Fruit fly (Drosophila melanogaster) whole organism, wandering third instar larva: Measurements from ENCODE around the gene CG32112.

Experiments
- Abd-B ChIP-seq: fragments of >200 bp; optimal IDR thresholded peaks from 2 replicates; lab custom pipeline; 2017; ENCODE audit warnings: missing biosample characterization, missing genetic modification characterization
- CG32264 ChIP-seq: fragments of 200-800 bp; sonication (Bioruptor generic); optimal IDR thresholded peaks from 2 replicates; lab custom pipeline; 2016; ENCODE audit warnings: missing biosample characterization, missing genetic modification characterization
- CG9705 ChIP-seq: fragments of 200-800 bp; sonication (Bioruptor generic); optimal IDR thresholded peaks from 2 replicates; lab custom pipeline; 2018; ENCODE audit warnings: missing biosample characterization, mild to moderate bottlenecking, missing genetic modification characterization
- CrebA ChIP-seq: fragments of 200-800 bp; sonication (Bioruptor generic); optimal IDR thresholded peaks from 2 replicates; lab custom pipeline; 2016; ENCODE audit warnings: missing biosample characterization, mild to moderate bottlenecking, missing genetic modification characterization, borderline replicate concordance
- Dfd ChIP-seq: fragments of >200 bp; optimal IDR thresholded peaks from 2 replicates; lab custom pipeline; 2017; ENCODE audit warnings: missing biosample characterization, missing genetic modification characterization
- Dif ChIP-seq: fragments of 200-275, 200-300 bp; sonication (Bioruptor generic); optimal IDR thresholded peaks from 2 replicates; lab custom pipeline; 2018; ENCODE audit warnings: missing biosample characterization, missing genetic modification characterization; ENCODE audit not compliant: partially characterized antibody
- HLH106 ChIP-seq: fragments of 200-800 bp; optimal IDR thresholded peaks from 3 replicates; lab custom pipeline; 2019; ENCODE audit warnings: missing biosample characterization, mild to moderate bottlenecking, missing genetic modification characterization, moderate library complexity
- Hnf4 ChIP-seq: fragments of 200-800 bp; sonication (Bioruptor generic); optimal IDR thresholded peaks from 2 replicates; lab custom pipeline; 2016; ENCODE audit warnings: missing biosample characterization, mild to moderate bottlenecking, missing genetic modification characterization
- Hr78 ChIP-seq: fragments of >200 bp; optimal IDR thresholded peaks from 2 replicates; lab custom pipeline; 2017; ENCODE audit warnings: missing biosample characterization, missing genetic modification characterization
- Hr83 ChIP-seq: fragments of 200-300 bp; sonication (Bioruptor generic); optimal IDR thresholded peaks from 2 replicates; lab custom pipeline; 2016; ENCODE audit warnings: missing biosample characterization, mild to moderate bottlenecking, missing genetic modification characterization, moderate library complexity; ENCODE audit not compliant: poor library complexity, severe bottlenecking
- Mio ChIP-seq: sonication (Bioruptor generic); optimal IDR thresholded peaks from 2 replicates; lab custom pipeline; 2016; ENCODE audit warnings: missing biosample characterization, missing genetic modification characterization
- Myc ChIP-seq: fragments of >200 bp; optimal IDR thresholded peaks from 2 replicates; lab custom pipeline; 2017
- N ChIP-seq: fragments of >200 bp; optimal IDR thresholded peaks from 2 replicates; lab custom pipeline; 2018; ENCODE audit warnings: missing biosample characterization, missing external identifiers, missing genetic modification characterization
- OdsH ChIP-seq: fragments of 200-800 bp; sonication (Bioruptor generic); optimal IDR thresholded peaks from 2 replicates; lab custom pipeline; 2016; ENCODE audit warnings: missing biosample characterization, mild to moderate bottlenecking, missing genetic modification characterization
- Rel ChIP-seq, 2 experiments: fragments of 200-800 bp; sonication (Bioruptor generic) in 1 of 2; optimal IDR thresholded peaks; 2 replicates in 1 of 2; 3 replicates in 1 of 2; lab custom pipeline; 2016 to 2019; ENCODE audit warnings: mild to moderate bottlenecking in 2 of 2, missing biosample characterization in 2 of 2, missing genetic modification characterization in 2 of 2, moderate library complexity in 1 of 2
- Sp1 ChIP-seq: fragments of 200-800 bp; sonication (Bioruptor generic); optimal IDR thresholded peaks from 3 replicates; lab custom pipeline; 2019; ENCODE audit warnings: missing biosample characterization, mild to moderate bottlenecking, missing genetic modification characterization, moderate library complexity
- Vsx2 ChIP-seq: fragments of 200-300, 225-300 bp; sonication (Bioruptor generic); optimal IDR thresholded peaks from 2 replicates; lab custom pipeline; 2018; ENCODE audit warnings: missing biosample characterization, missing genetic modification characterization; ENCODE audit not compliant: partially characterized antibody
- br ChIP-seq: fragments of 200-800 bp; sonication (Bioruptor generic); optimal IDR thresholded peaks from 2 replicates; lab custom pipeline; 2016; ENCODE audit warnings: missing biosample characterization, missing genetic modification characterization
- brk ChIP-seq: fragments of 200-800 bp; sonication (Bioruptor generic); optimal IDR thresholded peaks from 2 replicates; lab custom pipeline; 2016; ENCODE audit warnings: missing biosample characterization, mild to moderate bottlenecking, missing genetic modification characterization
- dl ChIP-seq, 2 experiments: fragments of 175-275, 200-275 bp in 1 of 2; fragments of 200-275 bp in 1 of 2; sonication (Bioruptor generic); optimal IDR thresholded peaks; lab custom pipeline; 2018; ENCODE audit warnings: mild to moderate bottlenecking in 2 of 2, missing biosample characterization in 2 of 2, missing genetic modification characterization in 2 of 2, moderate library complexity in 2 of 2; ENCODE audit not compliant: partially characterized antibody in 2 of 2, insufficient read depth in 1 of 2
- dmrt93B ChIP-seq: fragments of 200-800 bp; sonication (Bioruptor generic); optimal IDR thresholded peaks from 2 replicates; lab custom pipeline; 2018; ENCODE audit warnings: missing biosample characterization, mild to moderate bottlenecking, missing genetic modification characterization
- dsf ChIP-seq: sonication (Bioruptor generic); optimal IDR thresholded peaks from 2 replicates; lab custom pipeline; 2016; ENCODE audit warnings: missing biosample characterization, missing genetic modification characterization, borderline replicate concordance
- ey ChIP-seq: fragments of 200-800 bp; sonication (Bioruptor generic); optimal IDR thresholded peaks from 2 replicates; lab custom pipeline; 2016; ENCODE audit warnings: missing biosample characterization, missing genetic modification characterization
- foxo ChIP-seq, 2 experiments: fragments of 200-800 bp; sonication (Bioruptor generic); optimal IDR thresholded peaks; 2 replicates in 1 of 2; 3 replicates in 1 of 2; lab custom pipeline; 2016 to 2017; ENCODE audit warnings: missing biosample characterization in 2 of 2, missing genetic modification characterization in 2 of 2
- fru ChIP-seq: fragments of 200-800 bp; sonication (Bioruptor generic); optimal IDR thresholded peaks from 3 replicates; lab custom pipeline; 2016; ENCODE audit warnings: missing biosample characterization, mild to moderate bottlenecking, missing genetic modification characterization
- h ChIP-seq: fragments of 200-800 bp; sonication (Bioruptor generic); optimal IDR thresholded peaks from 3 replicates; lab custom pipeline; 2016; ENCODE audit warnings: missing biosample characterization, mild to moderate bottlenecking, missing genetic modification characterization
- jim ChIP-seq: fragments of 175-275, 200-325 bp; sonication (Bioruptor generic); optimal IDR thresholded peaks from 2 replicates; lab custom pipeline; 2016; ENCODE audit warnings: missing biosample characterization, mild to moderate bottlenecking, missing genetic modification characterization
- lola ChIP-seq: fragments of >200 bp; optimal IDR thresholded peaks from 2 replicates; lab custom pipeline; 2017; ENCODE audit warnings: missing biosample characterization, missing genetic modification characterization
- pan ChIP-seq: fragments of >200 bp; optimal IDR thresholded peaks from 2 replicates; lab custom pipeline; 2017
- psq ChIP-seq: fragments of 200-800 bp; sonication (Bioruptor generic); optimal IDR thresholded peaks from 3 replicates; lab custom pipeline; 2017; ENCODE audit warnings: missing biosample characterization, mild to moderate bottlenecking, missing genetic modification characterization, moderate library complexity
- rgr ChIP-seq: fragments of 200-800 bp; sonication (Bioruptor generic); optimal IDR thresholded peaks from 3 replicates; lab custom pipeline; 2016; ENCODE audit warnings: missing biosample characterization, mild to moderate bottlenecking, missing genetic modification characterization
- sage ChIP-seq: fragments of 200-800 bp; sonication (Bioruptor generic); optimal IDR thresholded peaks from 2 replicates; lab custom pipeline; 2016; ENCODE audit warnings: missing biosample characterization, mild to moderate bottlenecking, missing genetic modification characterization
- tai ChIP-seq: sonication (Bioruptor generic); optimal IDR thresholded peaks from 2 replicates; lab custom pipeline; 2016; ENCODE audit warnings: missing biosample characterization, missing genetic modification characterization
- usp ChIP-seq: fragments of >200 bp; optimal IDR thresholded peaks from 2 replicates; lab custom pipeline; 2017; ENCODE audit warnings: missing biosample characterization, missing genetic modification characterization
- woc ChIP-seq: sonication (Bioruptor generic); optimal IDR thresholded peaks from 2 replicates; lab custom pipeline; 2016; ENCODE audit warnings: missing biosample characterization, mild to moderate bottlenecking, missing genetic modification characterization

Gene CG32112

dm6 chr3L:12704335-12704734, 37.2 kb upstream of the CG32112 start:
- TF ChIP-seq rgr (GFP tag; lab: Kevin White, UChicago) (no peak), CG32264 (GFP tag; lab: Kevin White, UChicago) (no peak), Hr83 (GFP tag; lab: Kevin White, UChicago) (no peak), br (no peak), dmrt93B (GFP tag; lab: Kevin White, UChicago) (no peak), Hnf4 (GFP tag; lab: Kevin White, UChicago) (no peak), CrebA (GFP tag; lab: Kevin White, UChicago) (no peak), OdsH (GFP tag; lab: Kevin White, UChicago) (no peak), HLH106 (tag; lab: Kevin White, UChicago) (no peak), Mio (GFP tag; lab: Kevin White, UChicago) (no peak), Myc (lab: Kevin White, UChicago) (no peak), Dif (GFP tag; lab: Kevin White, UChicago) (no peak)

dm6 chr3L:12705377-12705776, 36.1 kb upstream of the CG32112 start:
- TF ChIP-seq pan (lab: Kevin White, UChicago) (no peak), Hr78 (GFP tag; lab: Kevin White, UChicago) (no peak), psq (GFP tag; lab: Kevin White, UChicago) (no peak), brk (GFP tag; lab: Kevin White, UChicago) (no peak), dl (GFP tag; optimal IDR thresholded peaks at IDR 0.05; lab: Kevin White, UChicago; ENCODE audit: insufficient read depth in 1 of 2, partially characterized antibody in 2 of 2) (no peak), dmrt93B (GFP tag; lab: Kevin White, UChicago) (no peak), CrebA (GFP tag; lab: Kevin White, UChicago) (no peak), CG9705 (GFP tag; lab: Kevin White, UChicago) (no peak), Abd-B (GFP tag; lab: Kevin White, UChicago) (no peak), sage (GFP tag; lab: Kevin White, UChicago) (no peak), usp (GFP tag; lab: Kevin White, UChicago) (no peak), CG32264 (GFP tag; lab: Kevin White, UChicago) (no peak), tai (GFP tag; lab: Kevin White, UChicago) (no peak), lola (GFP tag; lab: Kevin White, UChicago) (no peak), ey (GFP tag; lab: Kevin White, UChicago) (no peak), jim (GFP tag; lab: Kevin White, UChicago) (no peak)

DNA sequence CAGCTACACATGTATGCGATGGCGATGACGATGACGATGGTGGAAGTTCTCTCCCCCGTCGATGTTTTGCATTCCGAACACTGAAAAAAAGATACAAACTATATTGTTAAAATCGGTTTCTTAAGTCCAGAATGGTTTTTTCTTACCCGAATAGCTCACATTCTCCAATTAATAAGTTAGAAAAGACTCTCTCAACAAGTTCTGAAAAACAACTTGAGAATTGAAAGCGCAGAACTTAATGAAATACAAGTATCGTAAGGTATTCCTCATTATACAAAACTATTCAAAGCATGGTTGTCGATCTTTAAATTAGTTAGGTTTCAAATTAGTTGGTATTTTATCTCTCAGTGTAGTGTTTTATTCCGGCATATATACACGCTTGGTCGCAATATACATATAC, 35.1 kb upstream of the CG32112 start:
- peak; percentile 26 for TF ChIP-seq fru (GFP tag; lab: Kevin White, UChicago)
- no peak for TF ChIP-seq jim (GFP tag; lab: Kevin White, UChicago)
- TF ChIP-seq ey (GFP tag; lab: Kevin White, UChicago), result peak; percentile 10
- TF ChIP-seq foxo (GFP tag; optimal IDR thresholded peaks at IDR 0.05; lab: Kevin White, UChicago), result peak in 1 of 2 experiments; percentile 36
- peak; percentile 7 for TF ChIP-seq rgr (GFP tag; lab: Kevin White, UChicago)
- TF ChIP-seq woc (GFP tag; lab: Kevin White, UChicago), result peak; percentile 23
- TF ChIP-seq dsf, result no peak
- peak; percentile 18 for TF ChIP-seq h
- no peak for TF ChIP-seq br
- no peak for TF ChIP-seq dmrt93B (GFP tag; lab: Kevin White, UChicago)

- TF ChIP-seq h, result no peak
- no peak for TF ChIP-seq tai (GFP tag; lab: Kevin White, UChicago)
- TF ChIP-seq Rel (GFP tag; optimal IDR thresholded peaks at IDR 0.05; lab: Kevin White, UChicago), result no peak
- no peak for TF ChIP-seq Rel (tag; optimal IDR thresholded peaks at IDR 0.05; lab: Kevin White, UChicago)
- no peak for TF ChIP-seq foxo (GFP tag; optimal IDR thresholded peaks at IDR 0.05; lab: Kevin White, UChicago)
- no peak for TF ChIP-seq sage (GFP tag; lab: Kevin White, UChicago)
- TF ChIP-seq OdsH (GFP tag; lab: Kevin White, UChicago), result no peak
- no peak for TF ChIP-seq pan (lab: Kevin White, UChicago)
- no peak for TF ChIP-seq N (GFP tag; lab: Kevin White, UChicago)
- TF ChIP-seq Dfd, result no peak
- TF ChIP-seq Vsx2 (GFP tag; lab: Kevin White, UChicago), result no peak
- no peak for TF ChIP-seq dl (GFP tag; optimal IDR thresholded peaks at IDR 0.05; lab: Kevin White, UChicago; ENCODE audit: insufficient read depth in 1 of 2, partially characterized antibody in 2 of 2)
- no peak for TF ChIP-seq woc (GFP tag; lab: Kevin White, UChicago)
- no peak for TF ChIP-seq psq (GFP tag; lab: Kevin White, UChicago)
- no peak for TF ChIP-seq dmrt93B (GFP tag; lab: Kevin White, UChicago)
- no peak for TF ChIP-seq Mio (GFP tag; lab: Kevin White, UChicago)
- no peak for TF ChIP-seq Sp1 (GFP tag; lab: Kevin White, UChicago)
- no peak for TF ChIP-seq brk (GFP tag; lab: Kevin White, UChicago)
Measured at dm6 chr3L:12711418-12711817, 30.1 kb upstream of the CG32112 start.
